Fruit fly (Drosophila melanogaster) whole organism, embryonic: ENCODE measurements around the gene CG9839.

ENCODE experiments used
- B-H2 ChIP-seq: fragments of 200-800 bp; sonication (Bioruptor generic); optimal IDR thresholded peaks from 2 replicates; lab custom pipeline; 2018; ENCODE audit warnings: missing biosample characterization, mild to moderate bottlenecking, missing genetic modification characterization
- Blimp-1 ChIP-seq: fragments of 200-800 bp; sonication (Bioruptor generic); optimal IDR thresholded peaks from 3 replicates; lab custom pipeline; 2018; ENCODE audit warnings: missing biosample characterization, missing genetic modification characterization, mild to moderate bottlenecking, moderate library complexity, missing genetic modification reagents
- CG11398 ChIP-seq: fragments of 200-800 bp; sonication (Bioruptor generic); optimal IDR thresholded peaks from 2 replicates; lab custom pipeline; 2016; ENCODE audit warnings: missing biosample characterization, missing genetic modification characterization
- CG11723 ChIP-seq: fragments of 200-800 bp; sonication (Bioruptor generic); optimal IDR thresholded peaks from 2 replicates; lab custom pipeline; 2017; ENCODE audit warnings: missing biosample characterization, mild to moderate bottlenecking, missing genetic modification characterization
- CG13424 ChIP-seq: fragments of 200-800 bp; sonication (Bioruptor generic); optimal IDR thresholded peaks from 2 replicates; lab custom pipeline; 2019; ENCODE audit warnings: missing biosample characterization, mild to moderate bottlenecking, missing genetic modification characterization, moderate library complexity
- CG15073 ChIP-seq: fragments of 200-800 bp; sonication (Bioruptor generic); optimal IDR thresholded peaks from 2 replicates; lab custom pipeline; 2016; ENCODE audit warnings: missing biosample characterization, missing genetic modification characterization
- CG1603 ChIP-seq: fragments of 200-800 bp; sonication (Bioruptor generic); optimal IDR thresholded peaks from 2 replicates; lab custom pipeline; 2019; ENCODE audit warnings: missing biosample characterization, mild to moderate bottlenecking, missing genetic modification characterization, moderate library complexity
- CG17802 ChIP-seq: fragments of 200-800 bp; sonication (Bioruptor generic); optimal IDR thresholded peaks from 2 replicates; lab custom pipeline; 2018; ENCODE audit warnings: missing biosample characterization, mild to moderate bottlenecking, missing genetic modification characterization, moderate library complexity
- CG18764 ChIP-seq: fragments of 200-800 bp; sonication (Bioruptor generic); optimal IDR thresholded peaks from 3 replicates; lab custom pipeline; 2016; ENCODE audit warnings: missing biosample characterization, missing genetic modification characterization
- CG2116 ChIP-seq: fragments of 200-800 bp; sonication (Bioruptor generic); optimal IDR thresholded peaks from 3 replicates; lab custom pipeline; 2018; ENCODE audit warnings: missing biosample characterization, mild to moderate bottlenecking, missing genetic modification characterization
- CG32532 ChIP-seq: fragments of 200-800 bp; sonication (Bioruptor generic); IDR thresholded peaks from 2 replicates; pipeline ENCODE4 v1.3.6; 2022; ENCODE audit warnings: missing biosample characterization, missing genetic modification characterization
- CG34224 ChIP-seq: fragments of 200-800 bp; sonication (Bioruptor generic); IDR thresholded peaks from 3 replicates; pipeline ENCODE4 v1.3.6; 2022; ENCODE audit warnings: missing biosample characterization, missing genetic modification characterization; ENCODE audit not compliant: partially characterized antibody
- CG3995 ChIP-seq: fragments of 200-800 bp; sonication (Bioruptor generic); optimal IDR thresholded peaks from 3 replicates; lab custom pipeline; 2016; ENCODE audit warnings: missing biosample characterization, missing genetic modification characterization
- CG4730 ChIP-seq: fragments of 200-800 bp; sonication (Bioruptor generic); IDR thresholded peaks from 2 replicates; pipeline ENCODE4 v1.3.6; 2022; ENCODE audit warnings: missing biosample characterization, missing genetic modification characterization
- CG6689 ChIP-seq: fragments of 200-800 bp; sonication (Bioruptor generic); IDR thresholded peaks from 2 replicates; pipeline ENCODE4 v1.3.6; 2022; ENCODE audit warnings: missing biosample characterization, missing genetic modification characterization
- CG7271 ChIP-seq: fragments of 200-800 bp; sonication (Bioruptor generic); optimal IDR thresholded peaks from 2 replicates; lab custom pipeline; 2018; ENCODE audit warnings: missing biosample characterization, mild to moderate bottlenecking, missing genetic modification characterization, moderate library complexity
- CG7745 ChIP-seq: fragments of 200-800 bp; sonication (Bioruptor generic); optimal IDR thresholded peaks from 2 replicates; lab custom pipeline; 2018; ENCODE audit warnings: missing biosample characterization, mild to moderate bottlenecking, missing genetic modification characterization, moderate library complexity
- CG7987 ChIP-seq: fragments of 200-800 bp; sonication (Bioruptor generic); optimal IDR thresholded peaks from 2 replicates; lab custom pipeline; 2018; ENCODE audit warnings: missing biosample characterization, mild to moderate bottlenecking, missing genetic modification characterization, moderate library complexity
- CG8089 ChIP-seq: fragments of 200-800 bp; sonication (Bioruptor generic); optimal IDR thresholded peaks from 3 replicates; lab custom pipeline; 2016; ENCODE audit warnings: missing biosample characterization, missing genetic modification characterization
- CG8359 ChIP-seq: fragments of 200-800 bp; sonication (Bioruptor generic); optimal IDR thresholded peaks from 2 replicates; lab custom pipeline; 2017; ENCODE audit warnings: missing biosample characterization, mild to moderate bottlenecking, missing genetic modification characterization, borderline replicate concordance
- CTCF ChIP-seq: fragments of 200-800 bp; sonication (Bioruptor generic); optimal IDR thresholded peaks from 2 replicates; lab custom pipeline; 2017; ENCODE audit warnings: missing biosample characterization, mild to moderate bottlenecking, missing genetic modification characterization, moderate library complexity
- Elba2 ChIP-seq: fragments of 200-800 bp; sonication (Bioruptor generic); optimal IDR thresholded peaks from 3 replicates; lab custom pipeline; 2016; ENCODE audit warnings: missing biosample characterization, missing genetic modification characterization
- Fer1 ChIP-seq: fragments of 200-800 bp; sonication (Bioruptor generic); optimal IDR thresholded peaks from 2 replicates; lab custom pipeline; 2017; ENCODE audit warnings: missing biosample characterization, mild to moderate bottlenecking, missing genetic modification characterization
- GATAe ChIP-seq: fragments of 200-800 bp; sonication (Bioruptor generic); conservative IDR thresholded peaks from 2 replicates; pipeline ENCODE4 v1.3.6; 2022; ENCODE audit warnings: missing biosample characterization, missing genetic modification characterization
- HLHmδ ChIP-seq: fragments of 200-800 bp; sonication (Bioruptor generic); optimal IDR thresholded peaks from 2 replicates; lab custom pipeline; 2018; ENCODE audit warnings: missing biosample characterization, mild to moderate bottlenecking, missing genetic modification characterization, moderate library complexity
- Hand ChIP-seq: fragments of 200-800 bp; sonication (Bioruptor generic); optimal IDR thresholded peaks from 2 replicates; lab custom pipeline; 2017; ENCODE audit warnings: mild to moderate bottlenecking, missing biosample characterization, missing genetic modification reagents, missing genetic modification characterization
- Nf-YB ChIP-seq: fragments of 200-800 bp; sonication (Bioruptor generic); optimal IDR thresholded peaks from 3 replicates; lab custom pipeline; 2019; ENCODE audit warnings: missing biosample characterization, mild to moderate bottlenecking, missing genetic modification characterization, moderate library complexity
- Ptx1 ChIP-seq: fragments of 200-800 bp; sonication (Bioruptor generic); IDR thresholded peaks from 2 replicates; pipeline ENCODE4 v1.3.6; 2022; ENCODE audit warnings: missing biosample characterization, missing genetic modification characterization
- Six4 ChIP-seq: fragments of 200-800 bp; sonication (Bioruptor generic); optimal IDR thresholded peaks from 2 replicates; lab custom pipeline; 2016; ENCODE audit warnings: missing biosample characterization, missing genetic modification characterization
- Sry-β ChIP-seq: fragments of 200-800 bp; sonication (Bioruptor generic); optimal IDR thresholded peaks from 2 replicates; lab custom pipeline; 2018; ENCODE audit warnings: missing biosample characterization, mild to moderate bottlenecking, missing genetic modification characterization, moderate library complexity
- ase ChIP-seq: fragments of 200-800 bp; sonication (Bioruptor generic); IDR thresholded peaks from 3 replicates; pipeline ENCODE4 v1.3.6; 2022; ENCODE audit warnings: missing biosample characterization, missing genetic modification characterization
- bowl ChIP-seq: fragments of 200-800 bp; sonication (Bioruptor generic); IDR thresholded peaks from 2 replicates; pipeline ENCODE4 v1.3.6; 2022; ENCODE audit warnings: missing biosample characterization, missing genetic modification characterization
- chif ChIP-seq, 2 experiments: fragments of 200-800 bp; sonication (Bioruptor generic); optimal IDR thresholded peaks; 3 replicates each; lab custom pipeline; 2016; ENCODE audit warnings: missing biosample characterization in 2 of 2, missing genetic modification characterization in 2 of 2
- chn ChIP-seq: fragments of 200-800 bp; sonication (Bioruptor generic); optimal IDR thresholded peaks from 2 replicates; lab custom pipeline; 2016; ENCODE audit warnings: missing biosample characterization, missing genetic modification characterization
- ham ChIP-seq: fragments of 200-800 bp; sonication (Bioruptor generic); IDR thresholded peaks from 2 replicates; pipeline ENCODE4 v1.3.6; 2022; ENCODE audit warnings: missing biosample characterization, missing genetic modification characterization
- insv ChIP-seq, 2 experiments: fragments of 200-800 bp; sonication (Bioruptor generic); optimal IDR thresholded peaks; 3 replicates each; lab custom pipeline; 2016 to 2018; ENCODE audit warnings: missing biosample characterization in 2 of 2, missing genetic modification characterization in 2 of 2
- ken ChIP-seq: fragments of 200-800 bp; sonication (Bioruptor generic); IDR thresholded peaks from 3 replicates; pipeline ENCODE4 v1.3.6; 2022; ENCODE audit warnings: missing biosample characterization, missing genetic modification characterization
- kni ChIP-seq: fragments of 200-800 bp; sonication (Bioruptor generic); optimal IDR thresholded peaks from 3 replicates; lab custom pipeline; 2017; ENCODE audit warnings: mild to moderate bottlenecking, missing biosample characterization, missing genetic modification reagents, missing genetic modification characterization
- lab ChIP-seq: fragments of 200-800 bp; sonication (Bioruptor generic); optimal IDR thresholded peaks from 3 replicates; lab custom pipeline; 2017; ENCODE audit warnings: missing biosample characterization, missing genetic modification characterization, mild to moderate bottlenecking, moderate library complexity, missing genetic modification reagents
- lbe ChIP-seq: fragments of 200-800 bp; sonication (Bioruptor generic); optimal IDR thresholded peaks from 2 replicates; lab custom pipeline; 2016; ENCODE audit warnings: missing biosample characterization, mild to moderate bottlenecking, missing genetic modification characterization
- mam ChIP-seq: fragments of 200-800 bp; sonication (Bioruptor generic); optimal IDR thresholded peaks from 3 replicates; lab custom pipeline; 2016; ENCODE audit warnings: missing biosample characterization, missing genetic modification characterization
- otp ChIP-seq: fragments of 200-800 bp; sonication (Bioruptor generic); IDR thresholded peaks from 3 replicates; pipeline ENCODE4, ENCODE4 v1.3.6; 2022; ENCODE audit warnings: missing biosample characterization, missing genetic modification characterization
- peb ChIP-seq: fragments of 200-800 bp; sonication (Bioruptor generic); IDR thresholded peaks from 2 replicates; pipeline ENCODE4 v1.3.6; 2022; ENCODE audit warnings: missing biosample characterization, missing genetic modification characterization
- ranshi ChIP-seq: fragments of 200-800 bp; sonication (Bioruptor generic); IDR thresholded peaks from 2 replicates; pipeline ENCODE4 v1.3.6; 2022; ENCODE audit warnings: missing biosample characterization, missing genetic modification characterization
- seq ChIP-seq: fragments of 200-800 bp; sonication (Bioruptor generic); IDR thresholded peaks from 2 replicates; pipeline ENCODE4 v1.3.6; 2022; ENCODE audit warnings: missing biosample characterization, missing genetic modification characterization
- so ChIP-seq: fragments of 200-800 bp; sonication (Bioruptor generic); IDR thresholded peaks from 3 replicates; pipeline ENCODE4 v1.3.6; 2022; ENCODE audit warnings: missing biosample characterization, missing genetic modification characterization
- sob ChIP-seq: fragments of 200-800 bp; sonication (Bioruptor generic); IDR thresholded peaks from 2 replicates; pipeline ENCODE4 v1.3.6; 2022; ENCODE audit warnings: missing biosample characterization, missing genetic modification characterization
- stc ChIP-seq: fragments of 200-800 bp; sonication (Bioruptor generic); IDR thresholded peaks from 2 replicates; pipeline ENCODE4 v1.3.6; 2022; ENCODE audit warnings: missing biosample characterization, missing genetic modification characterization
- tll ChIP-seq, 2 experiments: fragments of 200-800 bp in 1 of 2; fragments of >200 bp in 1 of 2; sonication (Bioruptor generic) in 1 of 2; optimal IDR thresholded peaks; 2 replicates each; lab custom pipeline; 2017 to 2019; ENCODE audit warnings: missing biosample characterization in 2 of 2, missing genetic modification characterization in 2 of 2, mild to moderate bottlenecking in 1 of 2, moderate library complexity in 1 of 2
- twi ChIP-seq: fragments of 200-800 bp; optimal IDR thresholded peaks from 2 replicates; lab custom pipeline; 2019; ENCODE audit warnings: missing biosample characterization, mild to moderate bottlenecking, missing genetic modification characterization, moderate library complexity

CG9839 gene

DNA sequence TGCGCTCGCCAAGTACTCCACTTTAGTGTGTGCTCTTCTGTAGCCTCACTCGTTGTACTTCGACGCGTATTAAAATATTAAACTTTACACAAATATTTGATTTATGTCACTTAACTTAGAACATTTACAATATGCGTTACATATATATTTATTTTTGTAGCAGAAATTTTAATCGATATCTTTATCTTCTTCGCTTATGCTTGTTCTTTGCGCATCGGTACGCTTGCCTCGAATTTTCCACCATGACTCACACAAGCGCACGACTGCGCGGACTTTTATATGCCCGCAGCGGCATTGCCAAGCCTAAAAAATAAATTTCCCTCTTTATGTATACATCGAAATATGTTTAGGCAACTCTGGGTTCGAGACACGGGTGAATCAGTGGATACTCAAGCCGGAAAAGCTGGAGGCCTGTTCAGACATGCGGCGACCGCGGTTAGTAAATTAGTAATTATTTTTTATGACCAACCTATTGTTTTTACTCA is 14.9 kb upstream of the CG9839 start, which contains the start of gene aqz (continued):
- TF ChIP-seq CG11398 (GFP tag; lab: Kevin White, UChicago) (peak; percentile 53), Fer1 (GFP tag; lab: Kevin White, UChicago) (peak; percentile 69), Blimp-1 (GFP tag; lab: Kevin White, UChicago) (no peak), sob (GFP tag; lab: Robert Waterston, UW) (peak; percentile 72), CG11723 (no peak), chif (GFP tag; optimal IDR thresholded peaks at IDR 0.05; lab: Kevin White, UChicago) (peak; percentile 46 to 69), CG17802 (tag; lab: Kevin White, UChicago) (peak; percentile 100), CG34224 (GFP tag; lab: Robert Waterston, UW) (peak; percentile 17; the same call in 1 of the 3 replicates), Hand (GFP tag; lab: Kevin White, UChicago) (peak; percentile 15), CG6689 (GFP tag; lab: Robert Waterston, UW) (peak; percentile 35; the same call in 1 of the 2 replicates), CG8089 (peak; percentile 22), CG7271 (tag; lab: Kevin White, UChicago) (peak; percentile 40), otp (GFP tag; lab: Robert Waterston, UW) (no peak), Elba2 (peak; percentile 31), CG32532 (peak; percentile 70), CTCF (GFP tag; lab: Kevin White, UChicago) (peak; percentile 76), so (peak; percentile 70; the same call in 2 of the 3 replicates), CG18764 (GFP tag; lab: Kevin White, UChicago) (peak; percentile 22), CG2116 (GFP tag; lab: Kevin White, UChicago) (peak; percentile 100), CG7745 (tag; lab: Kevin White, UChicago) (peak; percentile 50), Six4 (GFP tag; lab: Kevin White, UChicago) (no peak), stc (peak; percentile 43; the same call in 1 of the 2 replicates), chn (peak; percentile 76), Ptx1 (peak; percentile 51), peb (GFP tag; lab: Robert Waterston, UW) (no peak), CG15073 (GFP tag; lab: Kevin White, UChicago) (no peak), GATAe (GFP tag; lab: Robert Waterston, UW) (no peak), CG3995 (GFP tag; lab: Kevin White, UChicago) (no peak), twi (tag; lab: Kevin White, UChicago) (peak; percentile 46), CG1603 (peak; percentile 94), ase (GFP tag; lab: Robert Waterston, UW) (no peak), lab (GFP tag; lab: Kevin White, UChicago) (peak; percentile 80), bowl (GFP tag; lab: Robert Waterston, UW) (peak; percentile 46; the same call in 1 of the 2 replicates), CG4730 (GFP tag; lab: Robert Waterston, UW) (no peak), HLHmδ (peak; percentile 81), CG7987 (GFP tag; lab: Kevin White, UChicago) (peak; percentile 70), tll (GFP tag; optimal IDR thresholded peaks at IDR 0.05; lab: Kevin White, UChicago) (peak in 1 of 2 experiments; percentile 6), ken (peak; percentile 79), seq (GFP tag; lab: Robert Waterston, UW) (peak; percentile 54; the same call in 1 of the 2 replicates), CG8359 (GFP tag; lab: Kevin White, UChicago) (no peak), Nf-YB (GFP tag; lab: Kevin White, UChicago) (peak; percentile 31), Sry-β (GFP tag; lab: Kevin White, UChicago) (peak; percentile 19), CG13424 (peak; percentile 32), ranshi (GFP tag; lab: Robert Waterston, UW) (peak; percentile 36; the same call in 1 of the 2 replicates), B-H2 (GFP tag; lab: Kevin White, UChicago) (peak; percentile 74), mam (GFP tag; lab: Kevin White, UChicago) (peak; percentile 64), kni (GFP tag; lab: Kevin White, UChicago) (peak; percentile 70), insv (GFP tag; optimal IDR thresholded peaks at IDR 0.05; lab: Kevin White, UChicago) (peak in 1 of 2 experiments; percentile 64), lbe (GFP tag; lab: Kevin White, UChicago) (no peak), ham (GFP tag; lab: Robert Waterston, UW) (peak; percentile 49; the same call in 1 of the 2 replicates)
